Worm (Caenorhabditis elegans) whole organism, early embryonic: Measurements from ENCODE around the gene nasp-2.

Experiments used
- ama-1 ChIP-seq: fragments of 150-350 bp; optimal IDR thresholded peaks from 2 replicates; lab custom pipeline; 2014
- ceh-13 ChIP-seq: fragments of 200-800 bp; sonication (Bioruptor generic); optimal IDR thresholded peaks from 2 replicates; lab custom pipeline; 2018; ENCODE audit warnings: mild to moderate bottlenecking, missing genetic modification characterization, missing compliant biosample characterization
- ets-7 ChIP-seq: sonication (generic microtip); optimal IDR thresholded peaks from 2 replicates; lab custom pipeline; 2016; ENCODE audit warnings: missing genotype, missing genetic modification characterization, missing compliant biosample characterization
- hmg-4 ChIP-seq: fragments of 200-800 bp; sonication (Bioruptor generic); optimal IDR thresholded peaks from 2 replicates; lab custom pipeline; 2018; ENCODE audit warnings: mild to moderate bottlenecking, missing genetic modification characterization, missing compliant biosample characterization
- pes-1 ChIP-seq: fragments of 200-800 bp; sonication (Bioruptor generic); IDR thresholded peaks from 2 replicates; pipeline ENCODE4 v1.3.6; 2022; ENCODE audit warnings: missing genetic modification reagents, missing genetic modification characterization, missing compliant biosample characterization
- tbx-37 ChIP-seq: fragments of 200-800 bp; sonication (Bioruptor generic); conservative IDR thresholded peaks from 2 replicates; pipeline ENCODE4 v1.3.6; 2022; ENCODE audit warnings: missing genetic modification reagents, missing genetic modification characterization, missing compliant biosample characterization

DNA sequence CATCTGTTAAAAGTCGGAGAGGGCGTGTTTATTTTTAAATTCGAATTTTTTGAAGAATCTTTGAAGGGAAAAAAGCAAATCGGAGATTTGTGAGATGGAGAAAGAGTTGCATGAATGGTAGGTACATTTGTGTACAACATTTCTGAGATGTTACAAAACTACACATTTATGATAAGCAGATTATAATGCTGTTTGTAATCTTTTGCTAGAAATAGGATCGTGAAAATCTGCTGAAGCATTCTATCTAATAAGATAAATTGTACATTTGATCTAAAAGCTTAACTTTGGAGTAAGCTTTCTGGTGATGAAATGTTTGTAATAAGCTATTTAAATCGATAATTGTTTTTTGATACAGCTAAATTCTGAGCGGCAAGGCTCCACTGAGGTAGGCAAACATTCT is 39.8 kb downstream of the nasp-2 start:
- no peak for TF ChIP-seq ama-1 (lab: Kevin White, UChicago)
- TF ChIP-seq ets-7, result no peak
- TF ChIP-seq tbx-37, result no peak
- no peak for TF ChIP-seq pes-1 (GFP tag; lab: Robert Waterston, UW)
- TF ChIP-seq ceh-13, result no peak
- no peak for TF ChIP-seq hmg-4
